Fruit fly (Drosophila melanogaster) whole organism, embryonic: ENCODE data around the gene CG2267.

Source experiments
- Ada2b ChIP-seq: fragments of 200-800 bp; sonication (Bioruptor generic); IDR thresholded peaks from 2 replicates; pipeline ENCODE4 v1.3.6; 2022; ENCODE audit warnings: missing biosample characterization, missing genetic modification characterization
- Aef1 ChIP-seq: fragments of 200-800 bp; sonication (Bioruptor generic); IDR thresholded peaks from 3 replicates; pipeline ENCODE4 v1.3.6; 2022; ENCODE audit warnings: missing biosample characterization, missing genetic modification characterization
- Atf6 ChIP-seq: fragments of 200-800 bp; sonication (Bioruptor generic); IDR thresholded peaks from 2 replicates; pipeline ENCODE4 v1.3.6; 2022; ENCODE audit warnings: missing biosample characterization, missing genetic modification characterization
- CG10462 ChIP-seq: fragments of 200-800 bp; sonication (Bioruptor generic); optimal IDR thresholded peaks from 2 replicates; lab custom pipeline; 2016; ENCODE audit warnings: missing biosample characterization, missing genetic modification characterization
- CG10543 ChIP-seq: fragments of 200-800 bp; sonication (Bioruptor generic); optimal IDR thresholded peaks from 3 replicates; lab custom pipeline; 2017; ENCODE audit warnings: missing biosample characterization, mild to moderate bottlenecking, missing genetic modification characterization, moderate library complexity
- CG10565 ChIP-seq: fragments of 200-800 bp; sonication (Bioruptor generic); optimal IDR thresholded peaks from 3 replicates; lab custom pipeline; 2016; ENCODE audit warnings: missing biosample characterization, mild to moderate bottlenecking, missing genetic modification characterization
- CG12071 ChIP-seq: fragments of 200-800 bp; sonication (Bioruptor generic); optimal IDR thresholded peaks from 3 replicates; lab custom pipeline; 2018; ENCODE audit warnings: missing biosample characterization, mild to moderate bottlenecking, missing genetic modification characterization
- CG12219 ChIP-seq: fragments of 200-800 bp; sonication (Bioruptor generic); optimal IDR thresholded peaks from 3 replicates; lab custom pipeline; 2018; ENCODE audit warnings: missing biosample characterization, mild to moderate bottlenecking, missing genetic modification characterization
- CG12391 ChIP-seq: fragments of 200-800 bp; sonication (Bioruptor generic); optimal IDR thresholded peaks from 3 replicates; lab custom pipeline; 2018; ENCODE audit warnings: missing biosample characterization, mild to moderate bottlenecking, missing genetic modification characterization, moderate library complexity
- CG14441 ChIP-seq: fragments of 200-800 bp; sonication (Bioruptor generic); IDR thresholded peaks from 2 replicates; pipeline ENCODE4 v1.3.6; 2022; ENCODE audit warnings: missing biosample characterization, missing genetic modification characterization
- CG15073 ChIP-seq: fragments of 200-800 bp; sonication (Bioruptor generic); optimal IDR thresholded peaks from 2 replicates; lab custom pipeline; 2016; ENCODE audit warnings: missing biosample characterization, missing genetic modification characterization
- CG15479 ChIP-seq: fragments of 200-800 bp; sonication (Bioruptor generic); optimal IDR thresholded peaks from 3 replicates; lab custom pipeline; 2019; ENCODE audit warnings: missing biosample characterization, mild to moderate bottlenecking, missing genetic modification characterization, moderate library complexity
- CG16813 ChIP-seq: fragments of 200-800 bp; sonication (Bioruptor generic); IDR thresholded peaks from 3 replicates; pipeline ENCODE4 v1.3.6; 2022; ENCODE audit warnings: missing biosample characterization, missing genetic modification characterization; ENCODE audit not compliant: partially characterized antibody
- CG17328 ChIP-seq: fragments of 200-800 bp; sonication (Bioruptor generic); IDR thresholded peaks from 2 replicates; pipeline ENCODE4 v1.3.6; 2022; ENCODE audit warnings: missing biosample characterization, missing genetic modification characterization
- CG2199 ChIP-seq: fragments of 200-800 bp; sonication (Bioruptor generic); IDR thresholded peaks from 3 replicates; pipeline ENCODE4 v1.3.6; 2022; ENCODE audit warnings: missing biosample characterization, missing genetic modification characterization
- CG30403 ChIP-seq: fragments of 200-800 bp; sonication (Bioruptor generic); optimal IDR thresholded peaks from 3 replicates; lab custom pipeline; 2016; ENCODE audit warnings: missing biosample characterization, missing genetic modification characterization
- CG32772 ChIP-seq: fragments of 200-800 bp; sonication (Bioruptor generic); IDR thresholded peaks from 2 replicates; pipeline ENCODE4 v1.3.6; 2022; ENCODE audit warnings: missing biosample characterization, missing genetic modification characterization
- CG4328 ChIP-seq: fragments of 200-800 bp; sonication (Bioruptor generic); optimal IDR thresholded peaks from 3 replicates; lab custom pipeline; 2017; ENCODE audit warnings: missing biosample characterization, missing genetic modification reagents, missing genetic modification characterization
- CG4404 ChIP-seq: fragments of 200-800 bp; sonication (Bioruptor generic); IDR thresholded peaks from 2 replicates; pipeline ENCODE4 v1.3.6; 2022; ENCODE audit warnings: missing biosample characterization, missing genetic modification characterization
- CG4730 ChIP-seq: fragments of 200-800 bp; sonication (Bioruptor generic); IDR thresholded peaks from 2 replicates; pipeline ENCODE4 v1.3.6; 2022; ENCODE audit warnings: missing biosample characterization, missing genetic modification characterization
- CG6683 ChIP-seq: fragments of 200-800 bp; sonication (Bioruptor generic); optimal IDR thresholded peaks from 2 replicates; lab custom pipeline; 2017; ENCODE audit warnings: missing biosample characterization, mild to moderate bottlenecking, missing genetic modification characterization, missing genetic modification reagents
- CG7372 ChIP-seq: fragments of 200-800 bp; sonication (Bioruptor generic); IDR thresholded peaks from 2 replicates; pipeline ENCODE4 v1.3.6; 2022; ENCODE audit warnings: missing biosample characterization, missing genetic modification characterization
- CoRest ChIP-seq: fragments of 200-800 bp; sonication (Bioruptor generic); optimal IDR thresholded peaks from 3 replicates; lab custom pipeline; 2018; ENCODE audit warnings: missing biosample characterization, mild to moderate bottlenecking, missing genetic modification characterization, moderate library complexity
- Hey ChIP-seq: fragments of 200-800 bp; sonication (Bioruptor generic); optimal IDR thresholded peaks from 3 replicates; lab custom pipeline; 2018; ENCODE audit warnings: missing biosample characterization, mild to moderate bottlenecking, missing genetic modification characterization
- Hr78 ChIP-seq, 2 experiments: fragments of 200-800 bp in 1 of 2; fragments of >200 bp in 1 of 2; sonication (Bioruptor generic) in 1 of 2; optimal IDR thresholded peaks; 2 replicates each; lab custom pipeline; 2017 to 2019; ENCODE audit warnings: missing biosample characterization in 2 of 2, missing genetic modification characterization in 2 of 2, mild to moderate bottlenecking in 1 of 2, moderate library complexity in 1 of 2
- MESR4 ChIP-seq: fragments of 200-800 bp; sonication (Bioruptor generic); optimal IDR thresholded peaks from 2 replicates; lab custom pipeline; 2018; ENCODE audit warnings: missing biosample characterization, mild to moderate bottlenecking, missing genetic modification characterization, moderate library complexity
- Mes4 ChIP-seq: fragments of 200-800 bp; sonication (Bioruptor generic); optimal IDR thresholded peaks from 2 replicates; lab custom pipeline; 2016; ENCODE audit warnings: missing biosample characterization, missing genetic modification characterization
- Scr ChIP-seq: fragments of 200-800 bp; sonication (Bioruptor generic); IDR thresholded peaks from 2 replicates; pipeline ENCODE4 v1.3.6; 2022; ENCODE audit warnings: missing biosample characterization, missing genetic modification characterization; ENCODE audit not compliant: partially characterized antibody
- Side ChIP-seq: fragments of 200-800 bp; sonication (Bioruptor generic); optimal IDR thresholded peaks from 2 replicates; lab custom pipeline; 2016; ENCODE audit warnings: missing biosample characterization, missing genetic modification characterization
- Sry-β ChIP-seq: fragments of 200-800 bp; sonication (Bioruptor generic); optimal IDR thresholded peaks from 2 replicates; lab custom pipeline; 2018; ENCODE audit warnings: missing biosample characterization, mild to moderate bottlenecking, missing genetic modification characterization, moderate library complexity
- Ssrp ChIP-seq: fragments of 200-800 bp; sonication (Bioruptor generic); optimal IDR thresholded peaks from 2 replicates; lab custom pipeline; 2018; ENCODE audit warnings: missing biosample characterization, mild to moderate bottlenecking, missing genetic modification characterization, moderate library complexity
- ab ChIP-seq: fragments of 200-800 bp; sonication (Bioruptor generic); optimal IDR thresholded peaks from 2 replicates; lab custom pipeline; 2016; ENCODE audit warnings: missing biosample characterization, missing genetic modification characterization
- ap ChIP-seq: fragments of 200-800 bp; sonication (Bioruptor generic); IDR thresholded peaks from 2 replicates; pipeline ENCODE4 v1.3.6; 2022; ENCODE audit warnings: missing biosample characterization, missing genetic modification characterization
- br ChIP-seq: fragments of >200 bp; optimal IDR thresholded peaks from 2 replicates; lab custom pipeline; 2017
- bsh ChIP-seq, 2 experiments: fragments of 200-800 bp; sonication (Bioruptor generic); optimal IDR thresholded peaks; 2 replicates each; lab custom pipeline; 2017 to 2018; ENCODE audit warnings: mild to moderate bottlenecking in 2 of 2, missing biosample characterization in 2 of 2, missing genetic modification characterization in 2 of 2, moderate library complexity in 1 of 2
- cas ChIP-seq: fragments of 200-800 bp; sonication (Bioruptor generic); IDR thresholded peaks from 2 replicates; pipeline ENCODE4 v1.3.6; 2022; ENCODE audit warnings: missing biosample characterization, missing genetic modification characterization
- cato ChIP-seq: fragments of 200-800 bp; sonication (Bioruptor generic); optimal IDR thresholded peaks from 2 replicates; lab custom pipeline; 2016; ENCODE audit warnings: missing biosample characterization, missing genetic modification characterization, borderline replicate concordance
- cg ChIP-seq: fragments of 200-800 bp; sonication (Bioruptor generic); optimal IDR thresholded peaks from 3 replicates; lab custom pipeline; 2019; ENCODE audit warnings: missing biosample characterization, mild to moderate bottlenecking, missing genetic modification characterization, moderate library complexity
- dysf ChIP-seq: fragments of 200-800 bp; sonication (Bioruptor generic); IDR thresholded peaks from 3 replicates; pipeline ENCODE4 v1.3.6; 2022; ENCODE audit warnings: missing biosample characterization, missing genetic modification characterization
- fd64A ChIP-seq: fragments of 200-800 bp; sonication (Bioruptor generic); optimal IDR thresholded peaks from 3 replicates; lab custom pipeline; 2018; ENCODE audit warnings: missing biosample characterization, mild to moderate bottlenecking, missing genetic modification characterization
- fru ChIP-seq: fragments of >200 bp; optimal IDR thresholded peaks from 2 replicates; lab custom pipeline; 2017
- hb ChIP-seq: fragments of 200-800 bp; sonication (Bioruptor generic); IDR thresholded peaks from 3 replicates; pipeline ENCODE4 v1.3.6; 2022; ENCODE audit warnings: missing biosample characterization, missing genetic modification characterization; ENCODE audit not compliant: partially characterized antibody
- insv ChIP-seq, 2 experiments: fragments of 200-800 bp; sonication (Bioruptor generic); optimal IDR thresholded peaks; 3 replicates each; lab custom pipeline; 2016 to 2018; ENCODE audit warnings: missing biosample characterization in 2 of 2, missing genetic modification characterization in 2 of 2
- jigr1 ChIP-seq: fragments of 200-800 bp; sonication (Bioruptor generic); IDR thresholded peaks from 3 replicates; pipeline ENCODE4 v1.3.6; 2022; ENCODE audit warnings: missing biosample characterization, missing genetic modification characterization
- jing ChIP-seq: fragments of 200-800 bp; sonication (Bioruptor generic); optimal IDR thresholded peaks from 2 replicates; lab custom pipeline; 2018; ENCODE audit warnings: missing biosample characterization, mild to moderate bottlenecking, missing genetic modification characterization
- knrl ChIP-seq: fragments of 200-800 bp; sonication (Bioruptor generic); IDR thresholded peaks from 3 replicates; pipeline ENCODE4 v1.3.6; 2022; ENCODE audit warnings: missing biosample characterization, missing genetic modification characterization; ENCODE audit not compliant: partially characterized antibody
- sisA ChIP-seq: fragments of 200-800 bp; sonication (Bioruptor generic); IDR thresholded peaks from 2 replicates; pipeline ENCODE4 v1.3.6; 2022; ENCODE audit warnings: missing biosample characterization, missing genetic modification characterization
- zen2 ChIP-seq: fragments of 200-800 bp; sonication (Bioruptor generic); IDR thresholded peaks from 3 replicates; pipeline ENCODE4 v1.3.6; 2022; ENCODE audit warnings: missing biosample characterization, missing genetic modification characterization; ENCODE audit not compliant: partially characterized antibody

The CG2267 gene

DNA sequence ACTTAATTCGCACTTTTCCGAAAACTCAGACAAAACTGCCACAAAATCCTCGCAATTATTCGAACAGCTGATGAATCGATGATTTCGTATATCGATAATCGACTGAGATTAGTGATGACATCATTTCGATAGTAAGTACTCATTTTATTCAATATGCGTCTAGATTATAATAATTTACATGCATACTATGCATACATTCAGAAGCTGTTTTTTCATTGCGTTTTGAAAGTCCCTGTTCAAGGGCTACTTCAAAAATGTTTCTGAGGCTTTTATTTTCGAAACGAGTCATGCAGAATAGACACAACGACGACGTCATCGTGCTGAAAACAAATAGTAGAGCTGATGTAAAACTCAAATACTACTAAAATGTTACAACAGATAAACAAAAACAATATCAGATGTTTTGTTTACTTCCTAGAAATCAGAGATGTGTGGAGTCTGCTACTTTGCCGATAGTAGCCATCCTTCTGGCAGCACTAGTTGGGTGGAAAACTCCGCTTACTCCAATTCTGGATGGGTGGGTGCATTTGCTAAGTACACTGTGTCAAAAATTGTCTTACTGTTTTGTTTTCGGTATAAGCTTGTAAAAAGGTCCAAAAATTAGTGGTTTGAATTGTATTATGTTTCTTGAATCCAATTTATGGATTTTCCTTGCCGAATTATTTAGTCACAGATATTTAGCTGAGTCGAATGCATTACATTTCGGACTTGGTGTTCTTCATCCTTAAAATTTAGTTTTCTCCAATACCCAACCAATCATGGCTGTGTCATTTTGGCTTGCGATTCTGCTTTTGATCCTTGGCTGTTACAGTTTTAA is 27.2 kb downstream of the CG2267 start, which contains the start of the genes CG2246 and CG31021 (continued):
- no peak for TF ChIP-seq CG12219 (GFP tag; lab: Kevin White, UChicago)
- peak; percentile 51; the same call in 1 of the 3 replicates for TF ChIP-seq dysf (GFP tag; lab: Robert Waterston, UW)
- TF ChIP-seq Ssrp = peak; percentile 18
- peak; percentile 70 for TF ChIP-seq CoRest
- peak; percentile 78 for TF ChIP-seq CG30403
- peak; percentile 51 for TF ChIP-seq CG17328
- TF ChIP-seq br (lab: Kevin White, UChicago) = no peak
- TF ChIP-seq cato (GFP tag; lab: Kevin White, UChicago) = no peak
- TF ChIP-seq CG4730 (GFP tag; lab: Robert Waterston, UW) = peak; percentile 34; the same call in 1 of the 2 replicates
- peak; percentile 60 for TF ChIP-seq CG14441 (GFP tag; lab: Robert Waterston, UW)
- peak; percentile 29 for TF ChIP-seq CG10462
- TF ChIP-seq CG15479 (GFP tag; lab: Kevin White, UChicago) = no peak
- TF ChIP-seq CG4328 (GFP tag; lab: Kevin White, UChicago) = no peak
- TF ChIP-seq CG7372 = peak; percentile 38; the same call in 1 of the 2 replicates
- peak; percentile 43 for TF ChIP-seq CG32772 (GFP tag; lab: Robert Waterston, UW)
- peak; percentile 55; the same call in 1 of the 3 replicates for TF ChIP-seq CG2199 (GFP tag; lab: Robert Waterston, UW)
- 0 out of 3 replicates have a peak, but pooled peaks have one; percentile 73 for TF ChIP-seq hb (GFP tag; lab: Robert Waterston, UW)
- no peak for TF ChIP-seq cas (GFP tag; lab: Robert Waterston, UW)
- no peak for TF ChIP-seq CG12071 (GFP tag; lab: Kevin White, UChicago)
- TF ChIP-seq CG15073 (GFP tag; lab: Kevin White, UChicago) = no peak
- peak; percentile 55 for TF ChIP-seq sisA (GFP tag; lab: Robert Waterston, UW)
- TF ChIP-seq cg (GFP tag; lab: Kevin White, UChicago) = no peak
- TF ChIP-seq Ada2b (GFP tag; lab: Robert Waterston, UW) = peak; percentile 16; the same call in 1 of the 2 replicates
- TF ChIP-seq fru = no peak
- TF ChIP-seq knrl = peak; percentile 85
- TF ChIP-seq ap (GFP tag; lab: Robert Waterston, UW) = no peak
- peak in 1 of 2 experiments; percentile 4 for TF ChIP-seq bsh (GFP tag; optimal IDR thresholded peaks at IDR 0.05; lab: Kevin White, UChicago)
- no peak for TF ChIP-seq CG6683 (GFP tag; lab: Kevin White, UChicago)
- TF ChIP-seq jigr1 (GFP tag; lab: Robert Waterston, UW) = no peak
- no peak for TF ChIP-seq fd64A
- peak; percentile 43; the same call in 2 of the 3 replicates for TF ChIP-seq Aef1
- TF ChIP-seq CG16813 = peak; percentile 89
- TF ChIP-seq CG12391 = peak; percentile 75
- TF ChIP-seq zen2 (GFP tag; lab: Robert Waterston, UW) = 0 out of 3 replicates have a peak, but pooled peaks have one; percentile 46
- peak; percentile 35 for TF ChIP-seq CG10543
- TF ChIP-seq ab = peak; percentile 77
- TF ChIP-seq jing (GFP tag; lab: Kevin White, UChicago) = no peak
- no peak for TF ChIP-seq Hey (tag; lab: Kevin White, UChicago)
- TF ChIP-seq MESR4 (GFP tag; lab: Kevin White, UChicago) = peak; percentile 9
- TF ChIP-seq Scr (GFP tag; lab: Robert Waterston, UW) = peak; percentile 81
- peak; percentile 56 for TF ChIP-seq Sry-β (GFP tag; lab: Kevin White, UChicago)
- TF ChIP-seq Side (GFP tag; lab: Kevin White, UChicago) = peak; percentile 22
- TF ChIP-seq Atf6 (GFP tag; lab: Robert Waterston, UW) = no peak
- TF ChIP-seq CG4404 (GFP tag; lab: Robert Waterston, UW) = no peak
- peak in 1 of 2 experiments; percentile 33 for TF ChIP-seq insv (GFP tag; optimal IDR thresholded peaks at IDR 0.05; lab: Kevin White, UChicago)
- peak; percentile 44 for TF ChIP-seq Mes4
- no peak for TF ChIP-seq CG10565 (GFP tag; lab: Kevin White, UChicago)
- TF ChIP-seq Hr78 (GFP tag; optimal IDR thresholded peaks at IDR 0.05; lab: Kevin White, UChicago) = no peak
